Fruit fly (Drosophila melanogaster): Measurements from ENCODE around the gene CG43145.

The CG43145 gene

DNA sequence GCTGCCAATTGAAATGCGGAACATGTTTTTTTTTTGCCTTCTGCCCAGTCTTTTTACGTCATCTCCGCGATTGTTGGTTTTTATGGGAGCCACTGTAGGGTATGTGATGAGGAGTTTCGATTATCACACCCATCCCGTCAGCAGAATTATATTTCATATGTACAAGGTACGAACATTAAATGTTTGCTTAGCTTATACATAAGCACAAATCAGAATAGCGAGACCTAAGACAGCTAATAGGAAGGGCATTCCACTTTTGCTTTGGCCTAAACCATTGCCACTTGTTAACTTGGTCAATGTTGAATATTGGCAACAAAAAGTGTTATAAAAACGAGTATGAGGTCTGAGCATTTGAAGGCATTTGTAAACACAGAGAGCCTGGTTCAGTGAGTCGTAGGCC is 1.6 kb downstream of the CG43145 start, which contains the start of gene CG2816 (continued):
- TF ChIP-seq hkb (optimal IDR thresholded peaks at IDR 0.05) (no peak), hkb (GFP tag; IDR thresholded peaks at IDR 0.05) (0 out of 2 replicates have a peak, but pooled peaks have one; percentile 35), Xrp1 (GFP tag; IDR thresholded peaks at IDR 0.05) (no peak), Awh (GFP tag; IDR thresholded peaks at IDR 0.05) (no peak), tx (GFP tag; optimal IDR thresholded peaks at IDR 0.05) (peak; percentile 37), sob (GFP tag; IDR thresholded peaks at IDR 0.05) (peak; percentile 93), crc (GFP tag; optimal IDR thresholded peaks at IDR 0.05) (peak; percentile 71), CG31224 (GFP tag; IDR thresholded peaks at IDR 0.05) (no peak), disco-r (GFP tag; optimal IDR thresholded peaks at IDR 0.05) (no peak), CG34422 (GFP tag; IDR thresholded peaks at IDR 0.05) (no peak), Dek (tag; optimal IDR thresholded peaks at IDR 0.05) (peak; percentile 76), CG3847 (GFP tag; IDR thresholded peaks at IDR 0.05) (peak; percentile 89), stc (GFP tag; IDR thresholded peaks at IDR 0.05) (no peak), da (GFP tag; optimal IDR thresholded peaks at IDR 0.05) (no peak), Myb (GFP tag; optimal IDR thresholded peaks at IDR 0.05) (peak; percentile 72), gcm (GFP tag; optimal IDR thresholded peaks at IDR 0.05) (no peak), CG12071 (GFP tag; optimal IDR thresholded peaks at IDR 0.05) (peak; percentile 20), CG6683 (GFP tag; optimal IDR thresholded peaks at IDR 0.05) (no peak), Hr39 (optimal IDR thresholded peaks at IDR 0.05) (no peak), CG2202 (tag; optimal IDR thresholded peaks at IDR 0.05) (no peak), psq (GFP tag; optimal IDR thresholded peaks at IDR 0.05) (peak; percentile 18), sd (tag; optimal IDR thresholded peaks at IDR 0.05) (peak; percentile 61), Oaz (GFP tag; IDR thresholded peaks at IDR 0.05) (peak; percentile 54; the same call in 1 of the 2 replicates), CG9817 (tag; optimal IDR thresholded peaks at IDR 0.05) (peak; percentile 91), Asciz (GFP tag; optimal IDR thresholded peaks at IDR 0.05) (no peak), emc (GFP tag; optimal IDR thresholded peaks at IDR 0.05) (no peak), Xbp1 (GFP tag; optimal IDR thresholded peaks at IDR 0.05) (peak; percentile 27), Neu2 (GFP tag; optimal IDR thresholded peaks at IDR 0.05; ENCODE audit: borderline replicate concordance) (no peak), Ada2b (GFP tag; IDR thresholded peaks at IDR 0.05) (peak; percentile 49), CG17186 (GFP tag; optimal IDR thresholded peaks at IDR 0.05) (no peak), zfh1 (GFP tag; IDR thresholded peaks at IDR 0.05) (peak; percentile 65; the same call in 2 of the 3 replicates), CG12104 (GFP tag; optimal IDR thresholded peaks at IDR 0.05) (no peak), chif (GFP tag; optimal IDR thresholded peaks at IDR 0.05) (peak; percentile 11 to 75), CG7372 (GFP tag; IDR thresholded peaks at IDR 0.05) (peak; percentile 85), grn (GFP tag; optimal IDR thresholded peaks at IDR 0.05) (no peak), lola (GFP tag; optimal IDR thresholded peaks at IDR 0.05) (no peak), CG12942 (GFP tag; optimal IDR thresholded peaks at IDR 0.05) (peak; percentile 42), CG7556 (GFP tag; optimal IDR thresholded peaks at IDR 0.05) (no peak), CG7357 (GFP tag; IDR thresholded peaks at IDR 0.05) (no peak), ttk (GFP tag; IDR thresholded peaks at IDR 0.05) (peak; percentile 51), Rx (GFP tag; IDR thresholded peaks at IDR 0.05) (0 out of 2 replicates have a peak, but pooled peaks have one; percentile 15), peb (GFP tag; IDR thresholded peaks at IDR 0.05) (no peak), CG8290 (GFP tag; optimal IDR thresholded peaks at IDR 0.05) (no peak), CG8290 (tag; optimal IDR thresholded peaks at IDR 0.05) (peak in 1 of 2 experiments; percentile 83), Taf1 (GFP tag; IDR thresholded peaks at IDR 0.05) (peak; percentile 73), cwo (GFP tag; optimal IDR thresholded peaks at IDR 0.05) (peak; percentile 18), CG6813 (GFP tag; optimal IDR thresholded peaks at IDR 0.05) (no peak), CG14710 (tag; optimal IDR thresholded peaks at IDR 0.05) (no peak), CG4360 (GFP tag; IDR thresholded peaks at IDR 0.05) (no peak), CG7786 (GFP tag; optimal IDR thresholded peaks at IDR 0.05) (peak; percentile 89), ro (GFP tag; IDR thresholded peaks at IDR 0.05) (no peak), Atf-2 (GFP tag; optimal IDR thresholded peaks at IDR 0.05) (peak; percentile 63), gsb-n (tag; optimal IDR thresholded peaks at IDR 0.05) (no peak)
